Worm (Caenorhabditis elegans) whole organism, L4 larva: ENCODE results near the gene tbc-14.

Experiments
- F26F4.8 ChIP-seq: fragments of 200-800 bp; sonication (Bioruptor generic); conservative IDR thresholded peaks from 2 replicates; pipeline ENCODE4 v1.3.6; 2022; ENCODE audit warnings: missing genetic modification characterization, missing compliant biosample characterization
- F37D6.2 ChIP-seq: sonication (generic microtip); optimal IDR thresholded peaks from 2 replicates; lab custom pipeline; 2016; ENCODE audit warnings: mild to moderate bottlenecking, missing genetic modification characterization, missing compliant biosample characterization
- F49E8.2 ChIP-seq: sonication (generic microtip); optimal IDR thresholded peaks from 2 replicates; lab custom pipeline; 2016; ENCODE audit warnings: missing compliant biosample characterization, mild to moderate bottlenecking, missing genetic modification characterization, borderline replicate concordance
- T20F7.1 ChIP-seq: fragments of 200-800 bp; sonication (Bioruptor generic); optimal IDR thresholded peaks from 2 replicates; lab custom pipeline; 2018; ENCODE audit warnings: mild to moderate bottlenecking, missing genetic modification characterization, missing compliant biosample characterization
- Y105C5A.15 ChIP-seq: fragments of 200-800 bp; sonication (Bioruptor generic); IDR thresholded peaks from 2 replicates; pipeline ENCODE4 v1.3.6; 2022; ENCODE audit warnings: missing genetic modification characterization, missing compliant biosample characterization
- Y48G9A.11 ChIP-seq: fragments of 200-800 bp; sonication (Bioruptor generic); IDR thresholded peaks from 2 replicates; pipeline ENCODE4 v1.3.6; 2022; ENCODE audit warnings: missing genetic modification reagents, missing genetic modification characterization, missing compliant biosample characterization
- Y75B8A.6 ChIP-seq: fragments of 200-800 bp; sonication (Bioruptor generic); IDR thresholded peaks from 2 replicates; pipeline ENCODE4 v1.3.6; 2022; ENCODE audit warnings: missing genetic modification reagents, missing genetic modification characterization, missing compliant biosample characterization
- aha-1 ChIP-seq: fragments of 150-350 bp; peaks from one replicate; lab custom pipeline; 2014; ENCODE audit warnings: missing biosample characterization, missing genetic modification characterization
- ceh-28 ChIP-seq: fragments of 150-350 bp; optimal IDR thresholded peaks from 2 replicates; lab custom pipeline; 2014; ENCODE audit warnings: missing biosample characterization, missing genetic modification reagents, missing genetic modification characterization
- ceh-82 ChIP-seq: sonication (generic microtip); optimal IDR thresholded peaks from 2 replicates; lab custom pipeline; 2017; ENCODE audit warnings: missing biosample characterization, missing genetic modification characterization
- cey-2 ChIP-seq: sonication (generic microtip); optimal IDR thresholded peaks from 3 replicates; lab custom pipeline; 2017; ENCODE audit warnings: missing genetic modification characterization, mild to moderate bottlenecking, missing compliant biosample characterization, antibody characterized with exemption, borderline replicate concordance; ENCODE audit not compliant: insufficient read depth
- daf-16 ChIP-seq, 3 experiments: sonication (generic microtip); optimal IDR thresholded peaks; 2 replicates each; lab custom pipeline; 2016 to 2017; ENCODE audit warnings: missing genetic modification characterization in 3 of 3, missing genetic modification reagents in 3 of 3, mild to moderate bottlenecking in 2 of 3, missing compliant biosample characterization in 2 of 3, missing biosample characterization in 1 of 3, moderate library complexity in 1 of 3
- daf-19 ChIP-seq: fragments of 200-800 bp; sonication (Bioruptor generic); conservative IDR thresholded peaks from 2 replicates; pipeline ENCODE4 v1.3.6; 2022; ENCODE audit warnings: missing genetic modification characterization, missing compliant biosample characterization
- daf-8 ChIP-seq: fragments of 200-800 bp; sonication (Bioruptor generic); IDR thresholded peaks from 2 replicates; pipeline ENCODE4 v1.3.6; 2022; ENCODE audit warnings: missing genetic modification characterization, missing compliant biosample characterization
- dmd-6 ChIP-seq: fragments of 200-800 bp; sonication (Bioruptor generic); IDR thresholded peaks from 2 replicates; pipeline ENCODE4 v1.3.6; 2022; ENCODE audit warnings: missing genetic modification reagents, missing genetic modification characterization, missing compliant biosample characterization
- dmd-8 ChIP-seq: fragments of 200-800 bp; sonication (Bioruptor generic); IDR thresholded peaks from 2 replicates; pipeline ENCODE4 v1.3.6; 2022; ENCODE audit warnings: missing genetic modification characterization, missing compliant biosample characterization
- dmd-9 ChIP-seq: fragments of 200-800 bp; sonication (Bioruptor generic); IDR thresholded peaks from 2 replicates; pipeline ENCODE4 v1.3.6; 2022; ENCODE audit warnings: missing genetic modification reagents, missing genetic modification characterization, missing compliant biosample characterization
- dpl-1 ChIP-seq: fragments of 150-350 bp; optimal IDR thresholded peaks from 2 replicates; lab custom pipeline; 2014; ENCODE audit warnings: missing biosample characterization, missing genetic modification reagents, missing genetic modification characterization
- duxl-1 ChIP-seq: sonication (generic microtip); optimal IDR thresholded peaks from 2 replicates; lab custom pipeline; 2016; ENCODE audit warnings: mild to moderate bottlenecking, missing genetic modification characterization, moderate library complexity, missing compliant biosample characterization; ENCODE audit not compliant: poor library complexity
- fkh-10 ChIP-seq: fragments of 150-350 bp; optimal IDR thresholded peaks from 2 replicates; lab custom pipeline; 2014; ENCODE audit warnings: missing biosample characterization, missing genetic modification reagents, missing genetic modification characterization
- hlh-11 ChIP-seq: fragments of 200-800 bp; sonication (Bioruptor generic); optimal IDR thresholded peaks from 2 replicates; lab custom pipeline; 2018; ENCODE audit warnings: mild to moderate bottlenecking, missing genetic modification characterization, missing compliant biosample characterization
- jun-1 ChIP-seq: fragments of 150-350 bp; optimal IDR thresholded peaks from 2 replicates; lab custom pipeline; 2014; ENCODE audit warnings: missing biosample characterization, missing genetic modification reagents, missing genetic modification characterization
- lin-15B ChIP-seq: fragments of 150-350 bp; sonication (generic microtip); optimal IDR thresholded peaks from 3 replicates; lab custom pipeline; 2014; ENCODE audit warnings: missing biosample characterization, missing genetic modification characterization
- lin-29 ChIP-seq: fragments of 200-800 bp; sonication (Bioruptor generic); IDR thresholded peaks from 2 replicates; pipeline ENCODE4 v1.3.6; 2022; ENCODE audit warnings: missing genetic modification reagents, missing genetic modification characterization, missing compliant biosample characterization
- lin-38 ChIP-seq: fragments of 200-800 bp; sonication (Bioruptor generic); IDR thresholded peaks from 2 replicates; pipeline ENCODE4 v1.3.6; 2022; ENCODE audit warnings: missing genetic modification reagents, missing genetic modification characterization, missing compliant biosample characterization
- lin-39 ChIP-seq: fragments of 150-350 bp; optimal IDR thresholded peaks from 2 replicates; lab custom pipeline; 2014; ENCODE audit warnings: missing biosample characterization, missing genetic modification reagents, missing genetic modification characterization
- madf-5 ChIP-seq, 2 experiments: fragments of 200-800 bp; sonication (Bioruptor generic); IDR thresholded peaks; 2 replicates each; pipeline ENCODE4 v1.3.6; 2022; ENCODE audit warnings: missing compliant biosample characterization in 2 of 2, missing genetic modification characterization in 2 of 2
- mdl-1 ChIP-seq, 2 experiments: fragments of 150-350 bp in 1 of 2; sonication (generic microtip) in 1 of 2; optimal IDR thresholded peaks; 2 replicates each; lab custom pipeline; 2014 to 2017; ENCODE audit warnings: missing biosample characterization in 2 of 2, missing genetic modification characterization in 2 of 2
- mdt-29 ChIP-seq: fragments of 200-800 bp; sonication (Bioruptor generic); IDR thresholded peaks from 2 replicates; pipeline ENCODE4 v1.3.6; 2022; ENCODE audit warnings: missing genetic modification reagents, missing genetic modification characterization, missing compliant biosample characterization
- mes-2 ChIP-seq: sonication (generic microtip); optimal IDR thresholded peaks from 2 replicates; lab custom pipeline; 2016; ENCODE audit warnings: missing genotype, mild to moderate bottlenecking, missing genetic modification characterization, missing compliant biosample characterization; ENCODE audit not compliant: poor library complexity, severe bottlenecking
- nhr-10 ChIP-seq: fragments of 150-350 bp; optimal IDR thresholded peaks from 2 replicates; lab custom pipeline; 2014; ENCODE audit warnings: missing biosample characterization, missing genetic modification characterization
- nhr-11 ChIP-seq: fragments of 150-350 bp; optimal IDR thresholded peaks from 2 replicates; lab custom pipeline; 2014; ENCODE audit warnings: missing biosample characterization, missing genetic modification characterization
- nhr-111 ChIP-seq: fragments of 200-800 bp; sonication (Bioruptor generic); optimal IDR thresholded peaks from 2 replicates; lab custom pipeline; 2018; ENCODE audit warnings: mild to moderate bottlenecking, missing genetic modification characterization, missing compliant biosample characterization
- nhr-237 ChIP-seq: sonication (generic microtip); optimal IDR thresholded peaks from 2 replicates; lab custom pipeline; 2017; ENCODE audit warnings: missing biosample characterization, missing genetic modification characterization
- nhr-25 ChIP-seq: sonication (generic microtip); optimal IDR thresholded peaks from 2 replicates; lab custom pipeline; 2017; ENCODE audit warnings: missing genetic modification characterization, mild to moderate bottlenecking, missing compliant biosample characterization, antibody characterized with exemption, moderate library complexity, borderline replicate concordance; ENCODE audit not compliant: insufficient read depth
- nhr-48 ChIP-seq: sonication (generic microtip); optimal IDR thresholded peaks from 2 replicates; lab custom pipeline; 2016; ENCODE audit warnings: mild to moderate bottlenecking, missing genetic modification characterization, missing compliant biosample characterization
- nhr-76 ChIP-seq: fragments of 150-350 bp; optimal IDR thresholded peaks from 2 replicates; lab custom pipeline; 2014; ENCODE audit warnings: missing biosample characterization, missing genetic modification characterization
- nhr-77 ChIP-seq: fragments of 150-350 bp; optimal IDR thresholded peaks from 2 replicates; lab custom pipeline; 2014; ENCODE audit warnings: missing biosample characterization, missing genetic modification characterization
- saeg-2 ChIP-seq: fragments of 200-800 bp; sonication (Bioruptor generic); IDR thresholded peaks from 2 replicates; pipeline ENCODE4 v1.3.6; 2022; ENCODE audit warnings: missing genetic modification reagents, missing genetic modification characterization, missing compliant biosample characterization
- snpc-4 ChIP-seq: fragments of 150-350 bp; optimal IDR thresholded peaks from 2 replicates; lab custom pipeline; 2014; ENCODE audit warnings: missing biosample characterization, missing genetic modification characterization
- spr-1 ChIP-seq: sonication (generic microtip); optimal IDR thresholded peaks from 2 replicates; lab custom pipeline; 2016; ENCODE audit warnings: mild to moderate bottlenecking, missing genetic modification characterization, missing compliant biosample characterization
- spr-3 ChIP-seq: fragments of 200-800 bp; sonication (Bioruptor generic); optimal IDR thresholded peaks from 2 replicates; lab custom pipeline; 2018; ENCODE audit warnings: mild to moderate bottlenecking, missing genetic modification characterization, missing compliant biosample characterization
- tra-1 ChIP-seq: fragments of 200-800 bp; sonication (Bioruptor generic); IDR thresholded peaks from 2 replicates; pipeline ENCODE4 v1.3.6; 2022; ENCODE audit warnings: missing genetic modification reagents, missing genetic modification characterization, missing compliant biosample characterization
- unc-130 ChIP-seq: sonication (generic microtip); optimal IDR thresholded peaks from 2 replicates; lab custom pipeline; 2016; ENCODE audit warnings: missing genetic modification reagents, missing genetic modification characterization, missing compliant biosample characterization
- unc-39 ChIP-seq: sonication (generic microtip); optimal IDR thresholded peaks from 2 replicates; lab custom pipeline; 2017; ENCODE audit warnings: missing biosample characterization, missing genetic modification characterization
- unc-62 ChIP-seq, 3 experiments: fragments of 150-350 bp in 1 of 3; sonication (generic microtip); optimal IDR thresholded peaks in 2 of 3; peaks in 1 of 3; 1 replicate in 1 of 3; 2 replicates in 2 of 3; lab custom pipeline; 2014 to 2017; ENCODE audit warnings: missing biosample characterization in 3 of 3, missing genetic modification characterization in 3 of 3, missing genetic modification reagents in 3 of 3, missing genotype in 1 of 3
- vab-7 ChIP-seq: fragments of 200-800 bp; sonication (Bioruptor generic); IDR thresholded peaks from 2 replicates; pipeline ENCODE4 v1.3.6; 2022; ENCODE audit warnings: missing genetic modification reagents, missing genetic modification characterization, missing compliant biosample characterization
- zag-1 ChIP-seq: fragments of 150-350 bp; optimal IDR thresholded peaks from 2 replicates; lab custom pipeline; 2014; ENCODE audit warnings: missing biosample characterization, missing genetic modification characterization
- zfp-2 ChIP-seq: sonication (generic microtip); optimal IDR thresholded peaks from 2 replicates; lab custom pipeline; 2016; ENCODE audit warnings: mild to moderate bottlenecking, missing genetic modification characterization, missing compliant biosample characterization
- zip-11 ChIP-seq: fragments of 200-800 bp; sonication (Bioruptor generic); IDR thresholded peaks from 2 replicates; pipeline ENCODE4 v1.3.6; 2022; ENCODE audit warnings: missing genetic modification characterization, missing compliant biosample characterization
- ztf-11 ChIP-seq: fragments of 150-350 bp; optimal IDR thresholded peaks from 2 replicates; lab custom pipeline; 2014; ENCODE audit warnings: missing biosample characterization, missing genetic modification characterization

Gene tbc-14

ce11 chrII:13447668-13448067 is 275 bp upstream of the tbc-14 start (continued):
- TF ChIP-seq nhr-10 (tag; lab: Kevin White, UChicago) (no peak), nhr-48 (tag; lab: Kevin White, UChicago) (no peak), nhr-25 (tag; lab: Kevin White, UChicago) (peak; percentile 42), spr-1 (tag; lab: Kevin White, UChicago) (no peak), mdt-29 (GFP tag; lab: Robert Waterston, UW) (no peak), F37D6.2 (no peak), zag-1 (tag; lab: Kevin White, UChicago) (no peak), nhr-11 (peak; percentile 85), daf-19 (GFP tag; lab: Robert Waterston, UW) (no peak), mdl-1 (tag; optimal IDR thresholded peaks at IDR 0.05; lab: Kevin White, UChicago) (peak in 1 of 2 experiments; percentile 76), aha-1 (tag; lab: Kevin White, UChicago) (peak; percentile 98), unc-39 (no peak), dmd-8 (GFP tag; lab: Robert Waterston, UW) (no peak), duxl-1 (tag; lab: Kevin White, UChicago) (no peak), lin-39 (tag; lab: Kevin White, UChicago) (no peak), ztf-11 (tag; lab: Kevin White, UChicago) (no peak), unc-130 (no peak), tra-1 (GFP tag; lab: Robert Waterston, UW) (no peak), mes-2 (peak; percentile 84), ceh-82 (tag; lab: Kevin White, UChicago) (no peak), Y75B8A.6 (GFP tag; lab: Robert Waterston, UW) (no peak), daf-16 (GFP tag; optimal IDR thresholded peaks at IDR 0.05; lab: Kevin White, UChicago) (peak in 1 of 2 experiments; percentile 15), daf-16 (tag; optimal IDR thresholded peaks at IDR 0.05; lab: Kevin White, UChicago) (peak; percentile 90), dpl-1 (GFP tag; lab: Kevin White, UChicago) (peak; percentile 69), Y105C5A.15 (GFP tag; lab: Robert Waterston, UW) (no peak), nhr-237 (no peak), zfp-2 (tag; lab: Kevin White, UChicago) (no peak), hlh-11 (tag; lab: Kevin White, UChicago) (peak; percentile 99), Y48G9A.11 (no peak), nhr-111 (GFP tag; lab: Kevin White, UChicago) (no peak), T20F7.1 (GFP tag; lab: Kevin White, UChicago) (no peak), fkh-10 (GFP tag; lab: Kevin White, UChicago) (peak; percentile 80), ceh-28 (tag; lab: Kevin White, UChicago) (no peak), F26F4.8 (GFP tag; lab: Robert Waterston, UW) (no peak), nhr-76 (tag; lab: Kevin White, UChicago) (no peak), lin-38 (GFP tag; lab: Robert Waterston, UW) (peak; percentile 94), unc-62 (GFP tag; optimal IDR thresholded peaks at IDR 0.05 in 1 of 2; lab: Kevin White, UChicago) (no peak), unc-62 (tag; optimal IDR thresholded peaks at IDR 0.05; lab: Kevin White, UChicago) (no peak), lin-29 (no peak), saeg-2 (GFP tag; lab: Robert Waterston, UW) (no peak), lin-15B (peak; percentile 47), F49E8.2 (tag; lab: Kevin White, UChicago) (no peak), daf-8 (GFP tag; lab: Robert Waterston, UW) (no peak), dmd-6 (GFP tag; lab: Robert Waterston, UW) (peak; percentile 78), cey-2 (tag; lab: Kevin White, UChicago) (no peak), spr-3 (GFP tag; lab: Kevin White, UChicago) (no peak), snpc-4 (tag; lab: Kevin White, UChicago) (no peak), jun-1 (tag; lab: Kevin White, UChicago) (no peak), madf-5 (GFP tag; IDR thresholded peaks at IDR 0.05; lab: Robert Waterston, UW) (no peak), zip-11 (GFP tag; lab: Robert Waterston, UW) (no peak), nhr-77 (tag; lab: Kevin White, UChicago) (peak; percentile 89), vab-7 (0 out of 2 replicates have a peak, but pooled peaks have one; percentile 19), dmd-9 (no peak)
